Fruit fly (Drosophila melanogaster) whole organism, embryonic: Measurements from ENCODE around the gene CG15530.

Source experiments
- Atf-2 ChIP-seq: fragments of 200-800 bp; sonication (Bioruptor generic); optimal IDR thresholded peaks from 2 replicates; lab custom pipeline; 2016; ENCODE audit warnings: missing biosample characterization, missing genetic modification characterization
- Blimp-1 ChIP-seq: fragments of 200-800 bp; sonication (Bioruptor generic); optimal IDR thresholded peaks from 3 replicates; lab custom pipeline; 2018; ENCODE audit warnings: missing biosample characterization, missing genetic modification characterization, mild to moderate bottlenecking, moderate library complexity, missing genetic modification reagents
- BtbVII ChIP-seq: fragments of 200-800 bp; sonication (Bioruptor generic); optimal IDR thresholded peaks from 3 replicates; lab custom pipeline; 2017; ENCODE audit warnings: missing biosample characterization, mild to moderate bottlenecking, missing genetic modification characterization
- CG10274 ChIP-seq: fragments of 200-800 bp; sonication (Bioruptor generic); optimal IDR thresholded peaks from 3 replicates; lab custom pipeline; 2017; ENCODE audit warnings: missing biosample characterization, mild to moderate bottlenecking, missing genetic modification characterization
- CG10366 ChIP-seq: fragments of 200-800 bp; sonication (Bioruptor generic); IDR thresholded peaks from 2 replicates; pipeline ENCODE4 v1.3.6; 2022; ENCODE audit warnings: missing biosample characterization, missing genetic modification characterization
- CG11723 ChIP-seq: fragments of 200-800 bp; sonication (Bioruptor generic); optimal IDR thresholded peaks from 2 replicates; lab custom pipeline; 2017; ENCODE audit warnings: missing biosample characterization, mild to moderate bottlenecking, missing genetic modification characterization
- CG15269 ChIP-seq: fragments of 200-800 bp; sonication (Bioruptor generic); optimal IDR thresholded peaks from 2 replicates; lab custom pipeline; 2018; ENCODE audit warnings: missing biosample characterization, mild to moderate bottlenecking, missing genetic modification characterization, moderate library complexity
- CG15514 ChIP-seq: fragments of 200-800 bp; sonication (Bioruptor generic); optimal IDR thresholded peaks from 3 replicates; lab custom pipeline; 2017; ENCODE audit warnings: missing biosample characterization, missing genetic modification characterization, mild to moderate bottlenecking, moderate library complexity, missing genetic modification reagents
- CG16815 ChIP-seq: fragments of 200-800 bp; sonication (Bioruptor generic); optimal IDR thresholded peaks from 3 replicates; lab custom pipeline; 2017; ENCODE audit warnings: missing biosample characterization, mild to moderate bottlenecking, missing genetic modification characterization
- CG17912 ChIP-seq: fragments of 200-800 bp; sonication (Bioruptor generic); optimal IDR thresholded peaks from 2 replicates; lab custom pipeline; 2018; ENCODE audit warnings: missing biosample characterization, mild to moderate bottlenecking, missing genetic modification characterization
- CG2712 ChIP-seq: fragments of 200-800 bp; optimal IDR thresholded peaks from 3 replicates; lab custom pipeline; 2019; ENCODE audit warnings: missing biosample characterization, mild to moderate bottlenecking, missing genetic modification characterization, moderate library complexity
- CG3281 ChIP-seq: fragments of 200-800 bp; sonication (Bioruptor generic); optimal IDR thresholded peaks from 3 replicates; lab custom pipeline; 2017; ENCODE audit warnings: missing biosample characterization, mild to moderate bottlenecking, missing genetic modification characterization
- CG4360 ChIP-seq: fragments of 200-800 bp; sonication (Bioruptor generic); IDR thresholded peaks from 2 replicates; pipeline ENCODE4 v1.3.6; 2022; ENCODE audit warnings: missing biosample characterization, missing genetic modification characterization
- CG6175 ChIP-seq: fragments of 200-800 bp; sonication (Bioruptor generic); IDR thresholded peaks from 3 replicates; pipeline ENCODE4 v1.3.6; 2022; ENCODE audit warnings: missing biosample characterization, missing genetic modification characterization
- CG6689 ChIP-seq: fragments of 200-800 bp; sonication (Bioruptor generic); IDR thresholded peaks from 2 replicates; pipeline ENCODE4 v1.3.6; 2022; ENCODE audit warnings: missing biosample characterization, missing genetic modification characterization
- CG7357 ChIP-seq: fragments of 200-800 bp; sonication (Bioruptor generic); IDR thresholded peaks from 3 replicates; pipeline ENCODE4 v1.3.6; 2022; ENCODE audit warnings: missing biosample characterization, missing genetic modification characterization
- CG7745 ChIP-seq: fragments of 200-800 bp; sonication (Bioruptor generic); optimal IDR thresholded peaks from 2 replicates; lab custom pipeline; 2018; ENCODE audit warnings: missing biosample characterization, mild to moderate bottlenecking, missing genetic modification characterization, moderate library complexity
- CG7928 ChIP-seq: fragments of 200-800 bp; sonication (Bioruptor generic); optimal IDR thresholded peaks from 2 replicates; lab custom pipeline; 2017; ENCODE audit warnings: missing biosample characterization, mild to moderate bottlenecking, missing genetic modification characterization
- CG9932 ChIP-seq: fragments of 200-800 bp; sonication (Bioruptor generic); IDR thresholded peaks from 2 replicates; pipeline ENCODE4 v1.3.6; 2022; ENCODE audit warnings: missing biosample characterization, missing genetic modification characterization
- CrebB ChIP-seq: fragments of 200-800 bp; sonication (Bioruptor generic); optimal IDR thresholded peaks from 3 replicates; lab custom pipeline; 2018; ENCODE audit warnings: missing biosample characterization, mild to moderate bottlenecking, missing genetic modification characterization
- Dll ChIP-seq: fragments of 200-800 bp; sonication (Bioruptor generic); IDR thresholded peaks from 4 replicates; pipeline ENCODE4 v1.3.6; 2022; ENCODE audit warnings: missing biosample characterization, missing genetic modification characterization; ENCODE audit not compliant: partially characterized antibody
- E2f1 ChIP-seq: fragments of 200-800 bp; sonication (Bioruptor generic); IDR thresholded peaks from 2 replicates; pipeline ENCODE4 v1.3.6; 2022; ENCODE audit warnings: missing biosample characterization, missing genetic modification characterization
- Gsc ChIP-seq: fragments of 200-800 bp; sonication (Bioruptor generic); IDR thresholded peaks from 2 replicates; pipeline ENCODE4 v1.3.6; 2022; ENCODE audit warnings: missing biosample characterization, missing genetic modification characterization
- H2.0 ChIP-seq: fragments of 200-800 bp; sonication (Bioruptor generic); IDR thresholded peaks from 2 replicates; pipeline ENCODE4 v1.3.6; 2022; ENCODE audit warnings: missing biosample characterization, missing genetic modification characterization
- Hey ChIP-seq: fragments of 200-800 bp; sonication (Bioruptor generic); optimal IDR thresholded peaks from 3 replicates; lab custom pipeline; 2018; ENCODE audit warnings: missing biosample characterization, mild to moderate bottlenecking, missing genetic modification characterization
- Hr51 ChIP-seq, 2 experiments: fragments of 200-800 bp; sonication (Bioruptor generic); optimal IDR thresholded peaks; 2 replicates in 1 of 2; 3 replicates in 1 of 2; lab custom pipeline; 2016 to 2018; ENCODE audit warnings: missing biosample characterization in 2 of 2, missing genetic modification characterization in 2 of 2, mild to moderate bottlenecking in 1 of 2, moderate library complexity in 1 of 2
- Lhr ChIP-seq: fragments of 200-800 bp; sonication (Bioruptor generic); optimal IDR thresholded peaks from 3 replicates; lab custom pipeline; 2017; ENCODE audit warnings: mild to moderate bottlenecking, missing biosample characterization, missing genetic modification reagents, missing genetic modification characterization
- Mes4 ChIP-seq: fragments of 200-800 bp; sonication (Bioruptor generic); optimal IDR thresholded peaks from 2 replicates; lab custom pipeline; 2016; ENCODE audit warnings: missing biosample characterization, missing genetic modification characterization
- NfI ChIP-seq: fragments of 200-800 bp; sonication (Bioruptor generic); optimal IDR thresholded peaks from 3 replicates; lab custom pipeline; 2018; ENCODE audit warnings: missing biosample characterization, mild to moderate bottlenecking, missing genetic modification characterization, moderate library complexity
- Oaz ChIP-seq: fragments of 200-800 bp; sonication (Bioruptor generic); IDR thresholded peaks from 2 replicates; pipeline ENCODE4 v1.3.6; 2022; ENCODE audit warnings: missing biosample characterization, missing genetic modification characterization
- Sox102F ChIP-seq: fragments of 200-800 bp; sonication (Bioruptor generic); optimal IDR thresholded peaks from 2 replicates; lab custom pipeline; 2018; ENCODE audit warnings: missing biosample characterization, mild to moderate bottlenecking, missing genetic modification characterization, moderate library complexity
- Ssrp ChIP-seq: fragments of 200-800 bp; sonication (Bioruptor generic); optimal IDR thresholded peaks from 2 replicates; lab custom pipeline; 2018; ENCODE audit warnings: missing biosample characterization, mild to moderate bottlenecking, missing genetic modification characterization, moderate library complexity
- az2 ChIP-seq: fragments of 200-800 bp; sonication (Bioruptor generic); optimal IDR thresholded peaks from 3 replicates; lab custom pipeline; 2016; ENCODE audit warnings: missing biosample characterization, missing genetic modification characterization
- cas ChIP-seq: fragments of 200-800 bp; sonication (Bioruptor generic); IDR thresholded peaks from 2 replicates; pipeline ENCODE4 v1.3.6; 2022; ENCODE audit warnings: missing biosample characterization, missing genetic modification characterization
- danr ChIP-seq: fragments of 200-800 bp; sonication (Bioruptor generic); IDR thresholded peaks from 2 replicates; pipeline ENCODE4 v1.3.6; 2022; ENCODE audit warnings: missing biosample characterization, missing genetic modification characterization
- dm ChIP-seq: fragments of 200-800 bp; sonication (Bioruptor generic); optimal IDR thresholded peaks from 3 replicates; lab custom pipeline; 2016; ENCODE audit warnings: missing biosample characterization, missing genetic modification characterization
- dpn ChIP-seq, 2 experiments: fragments of 200-800 bp; sonication (Bioruptor generic); optimal IDR thresholded peaks; 3 replicates each; lab custom pipeline; 2016; ENCODE audit warnings: missing biosample characterization in 2 of 2, missing genetic modification characterization in 2 of 2
- ems ChIP-seq: fragments of 200-800 bp; sonication (Bioruptor generic); optimal IDR thresholded peaks from 3 replicates; lab custom pipeline; 2016; ENCODE audit warnings: missing biosample characterization, missing genetic modification characterization
- gcm ChIP-seq: fragments of 200-800 bp; sonication (Bioruptor generic); optimal IDR thresholded peaks from 2 replicates; lab custom pipeline; 2019; ENCODE audit warnings: missing biosample characterization, mild to moderate bottlenecking, missing genetic modification characterization, moderate library complexity
- grau ChIP-seq: fragments of 200-800 bp; optimal IDR thresholded peaks from 3 replicates; lab custom pipeline; 2019; ENCODE audit warnings: missing biosample characterization, mild to moderate bottlenecking, missing genetic modification characterization, moderate library complexity
- hth ChIP-seq: fragments of >200 bp; optimal IDR thresholded peaks from 2 replicates; lab custom pipeline; 2017; ENCODE audit warnings: inconsistent platforms
- maf-S ChIP-seq: fragments of 200-800 bp; sonication (Bioruptor generic); optimal IDR thresholded peaks from 2 replicates; lab custom pipeline; 2016; ENCODE audit warnings: missing biosample characterization, missing genetic modification characterization
- odd ChIP-seq: fragments of 200-800 bp; sonication (Bioruptor generic); optimal IDR thresholded peaks from 2 replicates; lab custom pipeline; 2017; ENCODE audit warnings: missing biosample characterization, mild to moderate bottlenecking, missing genetic modification characterization
- pan ChIP-seq, 4 experiments: fragments of >200 bp in 3 of 4; fragments of 200-800 bp in 1 of 4; sonication (Bioruptor generic) in 1 of 4; optimal IDR thresholded peaks in 3 of 4; IDR thresholded peaks in 1 of 4; 2 replicates each; pipeline versions ENCODE4 v1.3.6 to Lab custom; 2017 to 2022; ENCODE audit warnings: missing biosample characterization in 2 of 4, missing genetic modification characterization in 2 of 4, mixed read lengths in 1 of 4
- pita ChIP-seq: fragments of 200-800 bp; sonication (Bioruptor generic); optimal IDR thresholded peaks from 2 replicates; lab custom pipeline; 2017; ENCODE audit warnings: missing biosample characterization, mild to moderate bottlenecking, missing genetic modification characterization
- ro ChIP-seq: fragments of 200-800 bp; sonication (Bioruptor generic); IDR thresholded peaks from 2 replicates; pipeline ENCODE4 v1.3.6; 2022; ENCODE audit warnings: missing biosample characterization, missing genetic modification characterization
- salm ChIP-seq: fragments of 200-800 bp; sonication (Bioruptor generic); optimal IDR thresholded peaks from 2 replicates; lab custom pipeline; 2018; ENCODE audit warnings: missing biosample characterization, mild to moderate bottlenecking, missing genetic modification characterization
- slou ChIP-seq: fragments of 200-800 bp; sonication (Bioruptor generic); optimal IDR thresholded peaks from 3 replicates; lab custom pipeline; 2016; ENCODE audit warnings: missing biosample characterization, missing genetic modification characterization
- stc ChIP-seq: fragments of 200-800 bp; sonication (Bioruptor generic); IDR thresholded peaks from 2 replicates; pipeline ENCODE4 v1.3.6; 2022; ENCODE audit warnings: missing biosample characterization, missing genetic modification characterization
- tgo ChIP-seq: fragments of 200-800 bp; sonication (Bioruptor generic); IDR thresholded peaks from 3 replicates; pipeline ENCODE4 v1.3.6; 2022; ENCODE audit warnings: missing biosample characterization, missing genetic modification characterization
- vfl ChIP-seq: fragments of 200-800 bp; sonication (Bioruptor generic); optimal IDR thresholded peaks from 2 replicates; lab custom pipeline; 2016; ENCODE audit warnings: missing biosample characterization, missing genetic modification characterization

Gene CG15530

DNA sequence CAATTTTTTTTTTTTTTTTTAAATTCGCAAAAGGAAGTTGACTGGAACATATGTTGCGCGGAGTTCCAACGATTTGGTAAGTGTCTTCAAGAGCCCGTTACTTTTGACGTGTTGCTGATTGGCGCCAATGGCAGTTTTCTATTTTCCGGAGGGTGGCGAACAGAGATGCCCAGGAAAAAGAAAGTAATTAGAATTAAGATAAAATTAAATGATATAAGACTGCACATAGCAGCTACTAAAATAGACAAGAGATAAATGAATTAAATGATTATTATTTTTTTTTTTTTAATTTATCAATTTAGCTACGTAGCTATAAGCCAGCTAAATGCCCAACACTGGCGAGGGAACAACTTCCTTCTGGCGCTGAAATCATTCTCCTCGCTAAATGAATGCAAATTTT is 44.6 kb downstream of the CG15530 start (continued):
- TF ChIP-seq tgo (GFP tag; lab: Robert Waterston, UW): 0 out of 3 replicates have a peak, but pooled peaks have one; percentile 16
- peak; percentile 18 for TF ChIP-seq Ssrp (tag; lab: Kevin White, UChicago)
- no peak for TF ChIP-seq CG15514 (GFP tag; lab: Kevin White, UChicago)
- no peak for TF ChIP-seq vfl (GFP tag; lab: Kevin White, UChicago)
- peak in 1 of 2 experiments; percentile 19 for TF ChIP-seq Hr51 (GFP tag; optimal IDR thresholded peaks at IDR 0.05; lab: Kevin White, UChicago)
- no peak for TF ChIP-seq Dll (GFP tag; lab: Robert Waterston, UW)
- TF ChIP-seq Hey: no peak
- no peak for TF ChIP-seq CG17912 (GFP tag; lab: Kevin White, UChicago)
- TF ChIP-seq CG4360 (GFP tag; lab: Robert Waterston, UW): no peak
- no peak for TF ChIP-seq Oaz (GFP tag; lab: Robert Waterston, UW)
- no peak for TF ChIP-seq CG3281 (GFP tag; lab: Kevin White, UChicago)
- no peak for TF ChIP-seq CG7745 (tag; lab: Kevin White, UChicago)
- TF ChIP-seq Atf-2 (GFP tag; lab: Kevin White, UChicago): no peak
- peak; percentile 43; the same call in 1 of the 2 replicates for TF ChIP-seq stc
- TF ChIP-seq H2.0 (GFP tag; lab: Robert Waterston, UW): no peak
- TF ChIP-seq Mes4 (GFP tag; lab: Kevin White, UChicago): no peak
- TF ChIP-seq slou (GFP tag; lab: Kevin White, UChicago): no peak
- TF ChIP-seq salm (tag; lab: Kevin White, UChicago): no peak
- TF ChIP-seq Gsc: no peak
- TF ChIP-seq BtbVII (GFP tag; lab: Kevin White, UChicago): no peak
- no peak for TF ChIP-seq CG9932 (GFP tag; lab: Robert Waterston, UW)
- no peak for TF ChIP-seq CrebB (tag; lab: Kevin White, UChicago)
- TF ChIP-seq Sox102F (GFP tag; lab: Kevin White, UChicago): peak; percentile 35
- TF ChIP-seq dm (GFP tag; lab: Kevin White, UChicago): no peak
- no peak for TF ChIP-seq Lhr (GFP tag; lab: Kevin White, UChicago)
- TF ChIP-seq CG10274 (GFP tag; lab: Kevin White, UChicago): no peak
- TF ChIP-seq CG7357 (GFP tag; lab: Robert Waterston, UW): no peak
- TF ChIP-seq CG7928 (GFP tag; lab: Kevin White, UChicago): no peak
- peak; percentile 52; the same call in 1 of the 2 replicates for TF ChIP-seq CG6689 (GFP tag; lab: Robert Waterston, UW)
- no peak for TF ChIP-seq CG16815
- no peak for TF ChIP-seq pita (GFP tag; lab: Kevin White, UChicago)
- peak; percentile 18 for TF ChIP-seq grau
- no peak for TF ChIP-seq danr
- TF ChIP-seq ro: no peak
- peak; percentile 25 for TF ChIP-seq CG15269
- no peak for TF ChIP-seq maf-S (GFP tag; lab: Kevin White, UChicago)
- TF ChIP-seq NfI: no peak
- no peak for TF ChIP-seq CG10366 (GFP tag; lab: Robert Waterston, UW)
- no peak for TF ChIP-seq odd (GFP tag; lab: Kevin White, UChicago)
- no peak for TF ChIP-seq cas (GFP tag; lab: Robert Waterston, UW)
- TF ChIP-seq hth (lab: Kevin White, UChicago): no peak
- TF ChIP-seq CG11723 (GFP tag; lab: Kevin White, UChicago): no peak
- TF ChIP-seq ems (GFP tag; lab: Kevin White, UChicago): no peak
- no peak for TF ChIP-seq dpn (GFP tag; optimal IDR thresholded peaks at IDR 0.05; lab: Kevin White, UChicago)
- peak; percentile 18 for TF ChIP-seq Blimp-1 (GFP tag; lab: Kevin White, UChicago)
- TF ChIP-seq CG2712 (tag; lab: Kevin White, UChicago): peak; percentile 55
- TF ChIP-seq pan (optimal IDR thresholded peaks at IDR 0.05; lab: Kevin White, UChicago): no peak
- peak in 1 of 2 experiments; percentile 50 for TF ChIP-seq pan (GFP tag; optimal IDR thresholded peaks at IDR 0.05 in 1 of 2, IDR thresholded peaks at IDR 0.05 in 1 of 2)
- peak; percentile 16 for TF ChIP-seq az2 (GFP tag; lab: Kevin White, UChicago)
- no peak for TF ChIP-seq CG6175 (GFP tag; lab: Robert Waterston, UW)
- TF ChIP-seq E2f1 (GFP tag; lab: Robert Waterston, UW): no peak
- TF ChIP-seq gcm (GFP tag; lab: Kevin White, UChicago): no peak
